ENCODE assay signal across 1 fruit fly cellular context in genomic region chr3L:12720699-12721098, dm6.
A peak's percentile ranks its signal among the peaks of the same experiment; 100 is the strongest.
TF ChIP-seq lines count a peak whose summit lies in the region.

No protein-coding gene starts in this region.

TF ChIP-seq in whole organism, embryonic, 481 proteins besides CTCF, POLR2A, EP300 and RAD21 (continued from another document):
- no peak for TF ChIP-seq corto (GFP tag; optimal IDR thresholded peaks at IDR 0.05; lab: Kevin White, UChicago)
- no peak for TF ChIP-seq dimm (GFP tag; IDR thresholded peaks at IDR 0.05; lab: Robert Waterston, UW)
- no peak for TF ChIP-seq CG12744 (GFP tag; optimal IDR thresholded peaks at IDR 0.05; lab: Kevin White, UChicago)
- TF ChIP-seq cwo (GFP tag; optimal IDR thresholded peaks at IDR 0.05; lab: Kevin White, UChicago) = no peak
- TF ChIP-seq Kr (GFP tag; optimal IDR thresholded peaks at IDR 0.05; lab: Kevin White, UChicago) = no peak
- no peak for TF ChIP-seq ash1 (GFP tag; optimal IDR thresholded peaks at IDR 0.05; lab: Kevin White, UChicago)
- no peak for TF ChIP-seq Dref (GFP tag; IDR thresholded peaks at IDR 0.05; lab: Robert Waterston, UW)
- TF ChIP-seq tx (GFP tag; optimal IDR thresholded peaks at IDR 0.05; lab: Kevin White, UChicago) = no peak
- no peak for TF ChIP-seq Doc3 (GFP tag; IDR thresholded peaks at IDR 0.05; lab: Robert Waterston, UW; ENCODE audit: partially characterized antibody)
- no peak for TF ChIP-seq Asciz (GFP tag; optimal IDR thresholded peaks at IDR 0.05; lab: Kevin White, UChicago)
- no peak for TF ChIP-seq E2f1 (GFP tag; IDR thresholded peaks at IDR 0.05; lab: Robert Waterston, UW)
- TF ChIP-seq Nf-YA (GFP tag; IDR thresholded peaks at IDR 0.05; lab: Robert Waterston, UW) = no peak
- TF ChIP-seq D19B (GFP tag; optimal IDR thresholded peaks at IDR 0.05; lab: Kevin White, UChicago) = peak; percentile 57
- no peak for TF ChIP-seq BtbVII (GFP tag; optimal IDR thresholded peaks at IDR 0.05; lab: Kevin White, UChicago)
- no peak for TF ChIP-seq eve (GFP tag; optimal IDR thresholded peaks at IDR 0.05; lab: Kevin White, UChicago)
- TF ChIP-seq D19A (tag; optimal IDR thresholded peaks at IDR 0.05; lab: Kevin White, UChicago) = peak; percentile 32
- no peak for TF ChIP-seq CG31441 (GFP tag; IDR thresholded peaks at IDR 0.05; lab: Robert Waterston, UW)
- TF ChIP-seq CG18262 (tag; optimal IDR thresholded peaks at IDR 0.05; lab: Kevin White, UChicago) = peak; percentile 29
- TF ChIP-seq CG18476 (GFP tag; optimal IDR thresholded peaks at IDR 0.05; lab: Kevin White, UChicago) = no peak
- no peak for TF ChIP-seq Fer3 (tag; optimal IDR thresholded peaks at IDR 0.05; lab: Kevin White, UChicago)
- TF ChIP-seq gcm (GFP tag; optimal IDR thresholded peaks at IDR 0.05; lab: Kevin White, UChicago) = no peak
- no peak for TF ChIP-seq CG2199 (GFP tag; IDR thresholded peaks at IDR 0.05; lab: Robert Waterston, UW)
- TF ChIP-seq kah (GFP tag; optimal IDR thresholded peaks at IDR 0.05; lab: Kevin White, UChicago) = no peak
- TF ChIP-seq usp (GFP tag; optimal IDR thresholded peaks at IDR 0.05; lab: Kevin White, UChicago) = no peak
- peak; percentile 25; the same call in 1 of the 2 replicates for TF ChIP-seq tna (GFP tag; IDR thresholded peaks at IDR 0.05; lab: Robert Waterston, UW; ENCODE audit: partially characterized antibody)
- no peak for TF ChIP-seq oc (tag; optimal IDR thresholded peaks at IDR 0.05; lab: Kevin White, UChicago)
- no peak for TF ChIP-seq CG14667 (GFP tag; IDR thresholded peaks at IDR 0.05; lab: Robert Waterston, UW)
- no peak for TF ChIP-seq CG17912 (GFP tag; optimal IDR thresholded peaks at IDR 0.05; lab: Kevin White, UChicago)
- TF ChIP-seq ssp (GFP tag; IDR thresholded peaks at IDR 0.05; lab: Robert Waterston, UW) = no peak
- TF ChIP-seq CG3995 (GFP tag; optimal IDR thresholded peaks at IDR 0.05; lab: Kevin White, UChicago) = no peak
- TF ChIP-seq inv (GFP tag; IDR thresholded peaks at IDR 0.05; lab: Robert Waterston, UW; ENCODE audit: partially characterized antibody) = no peak
- TF ChIP-seq Atf-2 (GFP tag; optimal IDR thresholded peaks at IDR 0.05; lab: Kevin White, UChicago) = no peak
- no peak for TF ChIP-seq emc (GFP tag; optimal IDR thresholded peaks at IDR 0.05; lab: Kevin White, UChicago)
- no peak for TF ChIP-seq CG11247 (GFP tag; IDR thresholded peaks at IDR 0.05; lab: Robert Waterston, UW)
- TF ChIP-seq hb (GFP tag; IDR thresholded peaks at IDR 0.05; lab: Robert Waterston, UW; ENCODE audit: partially characterized antibody) = 0 out of 3 replicates have a peak, but pooled peaks have one; percentile 52
- no peak for TF ChIP-seq sob (GFP tag; IDR thresholded peaks at IDR 0.05; lab: Robert Waterston, UW)
- TF ChIP-seq HLHmδ (GFP tag; optimal IDR thresholded peaks at IDR 0.05; lab: Kevin White, UChicago) = no peak
- 0 out of 3 replicates have a peak, but pooled peaks have one; percentile 62 for TF ChIP-seq mld (GFP tag; IDR thresholded peaks at IDR 0.05; lab: Robert Waterston, UW; ENCODE audit: partially characterized antibody)
- no peak for TF ChIP-seq CG12391 (tag; optimal IDR thresholded peaks at IDR 0.05; lab: Kevin White, UChicago)
- peak; percentile 56; the same call in 2 of the 3 replicates for TF ChIP-seq CG16813 (GFP tag; IDR thresholded peaks at IDR 0.05; lab: Robert Waterston, UW; ENCODE audit: partially characterized antibody)
- no peak for TF ChIP-seq nau (GFP tag; optimal IDR thresholded peaks at IDR 0.05; lab: Kevin White, UChicago)
- TF ChIP-seq CG6854 (GFP tag; optimal IDR thresholded peaks at IDR 0.05; lab: Kevin White, UChicago) = no peak
- TF ChIP-seq CG11504 (tag; optimal IDR thresholded peaks at IDR 0.05; lab: Kevin White, UChicago) = no peak
- no peak for TF ChIP-seq CG31388 (GFP tag; optimal IDR thresholded peaks at IDR 0.05; lab: Kevin White, UChicago)
- no peak for TF ChIP-seq slp2 (GFP tag; optimal IDR thresholded peaks at IDR 0.05; lab: Kevin White, UChicago)
- TF ChIP-seq toy (GFP tag; IDR thresholded peaks at IDR 0.05; lab: Robert Waterston, UW) = no peak
- no peak for TF ChIP-seq Stat92E (GFP tag; optimal IDR thresholded peaks at IDR 0.05; lab: Kevin White, UChicago)
- TF ChIP-seq CG13894 (tag; optimal IDR thresholded peaks at IDR 0.05; lab: Kevin White, UChicago) = no peak
- TF ChIP-seq Pdp1 (GFP tag; optimal IDR thresholded peaks at IDR 0.05; lab: Kevin White, UChicago) = no peak
- no peak for TF ChIP-seq zfh2 (GFP tag; optimal IDR thresholded peaks at IDR 0.05; lab: Kevin White, UChicago)
- TF ChIP-seq Adf1 (GFP tag; IDR thresholded peaks at IDR 0.05; lab: Robert Waterston, UW) = no peak
- TF ChIP-seq CG10959 (GFP tag; IDR thresholded peaks at IDR 0.05; lab: Robert Waterston, UW) = no peak
- no peak for TF ChIP-seq CG12071 (GFP tag; optimal IDR thresholded peaks at IDR 0.05; lab: Kevin White, UChicago)
- TF ChIP-seq unc-4 (GFP tag; IDR thresholded peaks at IDR 0.05; lab: Robert Waterston, UW; ENCODE audit: partially characterized antibody) = no peak
- no peak for TF ChIP-seq Ets97D (GFP tag; optimal IDR thresholded peaks at IDR 0.05; lab: Kevin White, UChicago)
- TF ChIP-seq run (tag; optimal IDR thresholded peaks at IDR 0.05; lab: Kevin White, UChicago) = no peak
- no peak for TF ChIP-seq CG7786 (GFP tag; optimal IDR thresholded peaks at IDR 0.05; lab: Kevin White, UChicago)
- TF ChIP-seq CG3281 (GFP tag; optimal IDR thresholded peaks at IDR 0.05; lab: Kevin White, UChicago) = no peak
- no peak for TF ChIP-seq PHDP (tag; optimal IDR thresholded peaks at IDR 0.05; lab: Kevin White, UChicago)
- no peak for TF ChIP-seq danr (GFP tag; IDR thresholded peaks at IDR 0.05; lab: Robert Waterston, UW)
- 0 out of 3 replicates have a peak, but pooled peaks have one; percentile 14 for TF ChIP-seq CG34224 (GFP tag; IDR thresholded peaks at IDR 0.05; lab: Robert Waterston, UW; ENCODE audit: partially characterized antibody)
- TF ChIP-seq zen (tag; optimal IDR thresholded peaks at IDR 0.05; lab: Kevin White, UChicago) = no peak
